Fruit fly (Drosophila melanogaster) Kc167 (cell line): ENCODE results near the gene CG32115.

Experiments used
- Myc ChIP-seq: fragments of >200 bp; optimal IDR thresholded peaks from 2 replicates; lab custom pipeline; 2017; ENCODE audit warnings: missing external identifiers
- Sin3A ChIP-seq: fragments of >200 bp; optimal IDR thresholded peaks from 2 replicates; lab custom pipeline; 2018; ENCODE audit warnings: missing external identifiers
- h ChIP-seq: fragments of >200 bp; optimal IDR thresholded peaks from 3 replicates; lab custom pipeline; 2018; ENCODE audit warnings: missing external identifiers
- insv ChIP-seq: fragments of >200 bp; optimal IDR thresholded peaks from 3 replicates; lab custom pipeline; 2018; ENCODE audit warnings: missing external identifiers
- psq ChIP-seq: fragments of >200 bp; optimal IDR thresholded peaks from 2 replicates; lab custom pipeline; 2017; ENCODE audit warnings: missing external identifiers
- ttk ChIP-seq: sonication (Bioruptor generic); optimal IDR thresholded peaks from 2 replicates; lab custom pipeline; 2017; ENCODE audit warnings: missing external identifiers

The CG32115 gene

dm6 chr3L:12862820-12863219 is 50.6 kb downstream of the CG32115 start, which contains the start of gene CG10943:
TSS of gene CG10943 (minus strand) at chr3L:12862920.
- TF ChIP-seq Myc (lab: Kevin White, UChicago) = no peak
- TF ChIP-seq h (lab: Kevin White, UChicago) = no peak
- TF ChIP-seq psq (lab: Kevin White, UChicago) = no peak
- no peak for TF ChIP-seq Sin3A (lab: Kevin White, UChicago)
- TF ChIP-seq ttk (lab: Kevin White, UChicago) = no peak
- no peak for TF ChIP-seq insv (lab: Kevin White, UChicago)
